Fruit fly (Drosophila melanogaster) whole organism, prepupa: ENCODE data around the gene Obp83g.
A peak's percentile ranks its signal among the peaks of the same experiment; 100 is the strongest.

Experiments used
- CG1621 ChIP-seq: fragments of 200-800 bp; sonication (Bioruptor generic); optimal IDR thresholded peaks from 3 replicates; lab custom pipeline; 2018; ENCODE audit warnings: missing biosample characterization, mild to moderate bottlenecking, missing genetic modification characterization
- CG6808 ChIP-seq: fragments of 200-800 bp; sonication (Bioruptor generic); optimal IDR thresholded peaks from 3 replicates; lab custom pipeline; 2017; ENCODE audit warnings: missing biosample characterization, missing genetic modification characterization, mild to moderate bottlenecking, moderate library complexity, missing genetic modification reagents
- Gug ChIP-seq: fragments of 200-800 bp; sonication (Bioruptor generic); IDR thresholded peaks from 2 replicates; pipeline ENCODE4 v1.3.6; 2022; ENCODE audit warnings: missing biosample characterization, missing genetic modification characterization
- Sox102F ChIP-seq: fragments of 200-800 bp; sonication (Bioruptor generic); optimal IDR thresholded peaks from 2 replicates; lab custom pipeline; 2016; ENCODE audit warnings: missing biosample characterization, mild to moderate bottlenecking, missing genetic modification characterization

dm6 chr3R:6102318-6102717, 9.8 kb downstream of the Obp83g start:
- TF ChIP-seq CG1621 (tag; lab: Kevin White, UChicago) (peak; percentile 12), CG6808 (GFP tag; lab: Kevin White, UChicago) (peak; percentile 81), Sox102F (GFP tag; lab: Kevin White, UChicago) (no peak), Gug (GFP tag; lab: Robert Waterston, UW) (no peak)
